Worm (Caenorhabditis elegans) whole organism, L4 larva: ENCODE data around the gene C16A3.6.

Source experiments
- F10B5.3 ChIP-seq: sonication (generic microtip); optimal IDR thresholded peaks from 2 replicates; lab custom pipeline; 2016; ENCODE audit warnings: mild to moderate bottlenecking, missing genetic modification characterization, missing compliant biosample characterization
- F44E2.7 ChIP-seq: fragments of 200-800 bp; sonication (Bioruptor generic); IDR thresholded peaks from 2 replicates; pipeline ENCODE4 v2.1.2; 2022; ENCODE audit warnings: missing genetic modification characterization, missing compliant biosample characterization
- F49E8.2 ChIP-seq: sonication (generic microtip); optimal IDR thresholded peaks from 2 replicates; lab custom pipeline; 2016; ENCODE audit warnings: missing compliant biosample characterization, mild to moderate bottlenecking, missing genetic modification characterization, borderline replicate concordance
- R02D3.7 ChIP-seq: fragments of 150-350 bp; sonication (generic microtip); optimal IDR thresholded peaks from 3 replicates; lab custom pipeline; 2014; ENCODE audit warnings: missing biosample characterization, missing genetic modification characterization
- T20F7.1 ChIP-seq: fragments of 200-800 bp; sonication (Bioruptor generic); optimal IDR thresholded peaks from 2 replicates; lab custom pipeline; 2018; ENCODE audit warnings: mild to moderate bottlenecking, missing genetic modification characterization, missing compliant biosample characterization
- Y105C5A.15 ChIP-seq: fragments of 200-800 bp; sonication (Bioruptor generic); IDR thresholded peaks from 2 replicates; pipeline ENCODE4 v1.3.6; 2022; ENCODE audit warnings: missing genetic modification characterization, missing compliant biosample characterization
- ZK337.2 ChIP-seq: fragments of 200-800 bp; sonication (Bioruptor generic); IDR thresholded peaks from 2 replicates; pipeline ENCODE4 v1.3.6; 2022; ENCODE audit warnings: missing genetic modification reagents, missing genetic modification characterization, missing compliant biosample characterization
- aha-1 ChIP-seq: fragments of 150-350 bp; peaks from one replicate; lab custom pipeline; 2014; ENCODE audit warnings: missing biosample characterization, missing genetic modification characterization
- arid-1 ChIP-seq: fragments of 200-800 bp; sonication (Bioruptor generic); conservative IDR thresholded peaks from 2 replicates; pipeline ENCODE4 v1.3.6; 2022; ENCODE audit warnings: missing genetic modification reagents, missing genetic modification characterization, missing compliant biosample characterization
- ceh-28 ChIP-seq: fragments of 150-350 bp; optimal IDR thresholded peaks from 2 replicates; lab custom pipeline; 2014; ENCODE audit warnings: missing biosample characterization, missing genetic modification reagents, missing genetic modification characterization
- ceh-62 ChIP-seq: sonication (generic microtip); optimal IDR thresholded peaks from 2 replicates; lab custom pipeline; 2017; ENCODE audit warnings: missing biosample characterization, missing genetic modification characterization
- ces-1 ChIP-seq: fragments of 150-350 bp; sonication (generic microtip); optimal IDR thresholded peaks from 4 replicates; lab custom pipeline; 2014; ENCODE audit warnings: missing biosample characterization, missing genetic modification reagents, missing genetic modification characterization
- daf-12 ChIP-seq: fragments of 150-350 bp; optimal IDR thresholded peaks from 2 replicates; lab custom pipeline; 2014; ENCODE audit warnings: missing biosample characterization, missing genetic modification reagents, missing genetic modification characterization
- daf-19 ChIP-seq: fragments of 200-800 bp; sonication (Bioruptor generic); conservative IDR thresholded peaks from 2 replicates; pipeline ENCODE4 v1.3.6; 2022; ENCODE audit warnings: missing genetic modification characterization, missing compliant biosample characterization
- daf-8 ChIP-seq: fragments of 200-800 bp; sonication (Bioruptor generic); IDR thresholded peaks from 2 replicates; pipeline ENCODE4 v1.3.6; 2022; ENCODE audit warnings: missing genetic modification characterization, missing compliant biosample characterization
- dpl-1 ChIP-seq: fragments of 150-350 bp; optimal IDR thresholded peaks from 2 replicates; lab custom pipeline; 2014; ENCODE audit warnings: missing biosample characterization, missing genetic modification reagents, missing genetic modification characterization
- duxl-1 ChIP-seq: sonication (generic microtip); optimal IDR thresholded peaks from 2 replicates; lab custom pipeline; 2016; ENCODE audit warnings: mild to moderate bottlenecking, missing genetic modification characterization, moderate library complexity, missing compliant biosample characterization; ENCODE audit not compliant: poor library complexity
- hif-1 ChIP-seq, 2 experiments: sonication (generic microtip); optimal IDR thresholded peaks; 2 replicates each; lab custom pipeline; 2016 to 2017; ENCODE audit warnings: missing compliant biosample characterization in 2 of 2, missing genetic modification characterization in 2 of 2, missing genetic modification reagents in 2 of 2, missing genotype in 2 of 2, mild to moderate bottlenecking in 1 of 2
- hmg-1.1 ChIP-seq: fragments of 200-800 bp; sonication (Bioruptor generic); IDR thresholded peaks from 2 replicates; pipeline ENCODE4 v1.3.6; 2022; ENCODE audit warnings: missing genetic modification reagents, missing genetic modification characterization, missing compliant biosample characterization
- lim-7 ChIP-seq: fragments of 200-800 bp; sonication (Bioruptor generic); IDR thresholded peaks from 2 replicates; pipeline ENCODE4 v1.3.6; 2022; ENCODE audit warnings: missing genetic modification characterization, missing compliant biosample characterization
- lin-13 ChIP-seq: fragments of 150-350 bp; optimal IDR thresholded peaks from 2 replicates; lab custom pipeline; 2014; ENCODE audit warnings: missing biosample characterization, missing genetic modification reagents, missing genetic modification characterization
- lin-29 ChIP-seq: fragments of 200-800 bp; sonication (Bioruptor generic); IDR thresholded peaks from 2 replicates; pipeline ENCODE4 v1.3.6; 2022; ENCODE audit warnings: missing genetic modification reagents, missing genetic modification characterization, missing compliant biosample characterization
- lir-3 ChIP-seq: sonication (generic microtip); optimal IDR thresholded peaks from 2 replicates; lab custom pipeline; 2016; ENCODE audit warnings: mild to moderate bottlenecking, missing genetic modification characterization, missing compliant biosample characterization
- madf-9 ChIP-seq: fragments of 200-800 bp; sonication (Bioruptor generic); conservative IDR thresholded peaks from 2 replicates; pipeline ENCODE4 v1.3.6; 2022; ENCODE audit warnings: missing genetic modification reagents, missing genetic modification characterization, missing compliant biosample characterization
- mdl-1 ChIP-seq, 2 experiments: fragments of 150-350 bp in 1 of 2; sonication (generic microtip) in 1 of 2; optimal IDR thresholded peaks; 2 replicates each; lab custom pipeline; 2014 to 2017; ENCODE audit warnings: missing biosample characterization in 2 of 2, missing genetic modification characterization in 2 of 2
- mes-2 ChIP-seq: sonication (generic microtip); optimal IDR thresholded peaks from 2 replicates; lab custom pipeline; 2016; ENCODE audit warnings: missing genotype, mild to moderate bottlenecking, missing genetic modification characterization, missing compliant biosample characterization; ENCODE audit not compliant: poor library complexity, severe bottlenecking
- mxl-2 ChIP-seq: fragments of 200-800 bp; sonication (Bioruptor generic); conservative IDR thresholded peaks from 2 replicates; pipeline ENCODE4 v1.3.6; 2022; ENCODE audit warnings: missing genetic modification reagents, missing genetic modification characterization, missing compliant biosample characterization
- mxl-3 ChIP-seq: fragments of 200-800 bp; sonication (Bioruptor generic); optimal IDR thresholded peaks from 2 replicates; lab custom pipeline; 2018; ENCODE audit warnings: mild to moderate bottlenecking, missing genetic modification characterization, missing compliant biosample characterization
- nhr-10 ChIP-seq: fragments of 150-350 bp; optimal IDR thresholded peaks from 2 replicates; lab custom pipeline; 2014; ENCODE audit warnings: missing biosample characterization, missing genetic modification characterization
- nhr-102 ChIP-seq: sonication (generic microtip); optimal IDR thresholded peaks from 2 replicates; lab custom pipeline; 2016; ENCODE audit warnings: mild to moderate bottlenecking, missing genetic modification characterization, moderate library complexity, missing compliant biosample characterization
- nhr-11 ChIP-seq: fragments of 150-350 bp; optimal IDR thresholded peaks from 2 replicates; lab custom pipeline; 2014; ENCODE audit warnings: missing biosample characterization, missing genetic modification characterization
- nhr-111 ChIP-seq: fragments of 200-800 bp; sonication (Bioruptor generic); optimal IDR thresholded peaks from 2 replicates; lab custom pipeline; 2018; ENCODE audit warnings: mild to moderate bottlenecking, missing genetic modification characterization, missing compliant biosample characterization
- nhr-237 ChIP-seq: sonication (generic microtip); optimal IDR thresholded peaks from 2 replicates; lab custom pipeline; 2017; ENCODE audit warnings: missing biosample characterization, missing genetic modification characterization
- nhr-25 ChIP-seq: sonication (generic microtip); optimal IDR thresholded peaks from 2 replicates; lab custom pipeline; 2017; ENCODE audit warnings: missing genetic modification characterization, mild to moderate bottlenecking, missing compliant biosample characterization, antibody characterized with exemption, moderate library complexity, borderline replicate concordance; ENCODE audit not compliant: insufficient read depth
- nhr-28 ChIP-seq: fragments of 150-350 bp; optimal IDR thresholded peaks from 2 replicates; lab custom pipeline; 2014; ENCODE audit warnings: missing biosample characterization, missing genetic modification characterization
- nhr-6 ChIP-seq: fragments of 150-350 bp; optimal IDR thresholded peaks from 2 replicates; lab custom pipeline; 2014; ENCODE audit warnings: missing biosample characterization, missing genetic modification characterization
- nhr-76 ChIP-seq: fragments of 150-350 bp; optimal IDR thresholded peaks from 2 replicates; lab custom pipeline; 2014; ENCODE audit warnings: missing biosample characterization, missing genetic modification characterization
- nhr-77 ChIP-seq: fragments of 150-350 bp; optimal IDR thresholded peaks from 2 replicates; lab custom pipeline; 2014; ENCODE audit warnings: missing biosample characterization, missing genetic modification characterization
- php-3 ChIP-seq: fragments of 200-800 bp; sonication (Bioruptor generic); IDR thresholded peaks from 2 replicates; pipeline ENCODE4 v1.3.6; 2022; ENCODE audit warnings: missing genetic modification reagents, missing genetic modification characterization, missing compliant biosample characterization
- set-16 ChIP-seq: fragments of 200-800 bp; sonication (Bioruptor generic); IDR thresholded peaks from 2 replicates; pipeline ENCODE4 v1.3.6; 2022; ENCODE audit warnings: missing genetic modification reagents, missing genetic modification characterization, missing compliant biosample characterization
- snpc-1.2 ChIP-seq: fragments of 200-800 bp; sonication (Bioruptor generic); IDR thresholded peaks from 2 replicates; pipeline ENCODE4 v1.3.6; 2022; ENCODE audit warnings: missing genetic modification reagents, missing genetic modification characterization, missing compliant biosample characterization
- snpc-4 ChIP-seq: fragments of 150-350 bp; optimal IDR thresholded peaks from 2 replicates; lab custom pipeline; 2014; ENCODE audit warnings: missing biosample characterization, missing genetic modification characterization
- spr-1 ChIP-seq: sonication (generic microtip); optimal IDR thresholded peaks from 2 replicates; lab custom pipeline; 2016; ENCODE audit warnings: mild to moderate bottlenecking, missing genetic modification characterization, missing compliant biosample characterization
- tag-97 ChIP-seq: fragments of 200-800 bp; sonication (Bioruptor generic); IDR thresholded peaks from 2 replicates; pipeline ENCODE4 v1.3.6; 2022; ENCODE audit warnings: missing genetic modification characterization, missing compliant biosample characterization
- unc-130 ChIP-seq: sonication (generic microtip); optimal IDR thresholded peaks from 2 replicates; lab custom pipeline; 2016; ENCODE audit warnings: missing genetic modification reagents, missing genetic modification characterization, missing compliant biosample characterization
- unc-39 ChIP-seq: sonication (generic microtip); optimal IDR thresholded peaks from 2 replicates; lab custom pipeline; 2017; ENCODE audit warnings: missing biosample characterization, missing genetic modification characterization
- vab-7 ChIP-seq: fragments of 200-800 bp; sonication (Bioruptor generic); IDR thresholded peaks from 2 replicates; pipeline ENCODE4 v1.3.6; 2022; ENCODE audit warnings: missing genetic modification reagents, missing genetic modification characterization, missing compliant biosample characterization
- zip-11 ChIP-seq: fragments of 200-800 bp; sonication (Bioruptor generic); IDR thresholded peaks from 2 replicates; pipeline ENCODE4 v1.3.6; 2022; ENCODE audit warnings: missing genetic modification characterization, missing compliant biosample characterization
- zip-2 ChIP-seq: fragments of 150-350 bp; optimal IDR thresholded peaks from 2 replicates; lab custom pipeline; 2014; ENCODE audit warnings: missing biosample characterization, missing genetic modification characterization
- ztf-11 ChIP-seq: fragments of 150-350 bp; optimal IDR thresholded peaks from 2 replicates; lab custom pipeline; 2014; ENCODE audit warnings: missing biosample characterization, missing genetic modification characterization
- ztf-7 ChIP-seq: fragments of 150-350 bp; optimal IDR thresholded peaks from 2 replicates; lab custom pipeline; 2014; ENCODE audit warnings: missing biosample characterization, missing genetic modification characterization

Gene C16A3.6

DNA sequence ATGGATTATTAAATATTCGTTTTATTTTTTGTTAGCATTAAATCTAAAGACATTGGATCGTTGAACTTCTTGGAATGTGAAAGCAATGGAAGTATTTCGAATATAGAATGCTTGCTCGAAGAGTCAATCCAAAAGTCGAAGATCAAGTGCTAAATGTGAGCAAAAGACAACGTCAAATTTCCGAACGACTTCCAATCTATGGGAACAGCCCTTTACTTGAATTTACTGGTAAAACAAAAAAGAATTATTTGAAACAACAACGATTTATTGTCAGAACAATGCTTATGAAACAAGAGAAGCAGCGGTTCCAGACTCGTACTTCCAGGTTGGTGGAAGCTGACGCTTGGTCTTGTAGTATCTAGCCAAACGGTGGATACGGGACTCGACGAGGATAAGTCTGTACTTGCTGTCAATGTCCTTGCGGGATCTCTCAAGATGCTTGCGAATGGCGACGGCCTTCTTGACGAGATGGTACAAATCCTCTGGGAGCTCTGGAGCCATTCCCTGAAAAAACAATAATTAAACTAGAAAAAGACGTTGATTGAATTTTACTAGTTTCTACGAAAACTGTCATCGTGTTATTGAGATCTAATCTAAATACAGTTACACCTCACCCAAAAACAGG lies 5.0 kb upstream of the C16A3.6 start (continued):
- TF ChIP-seq nhr-6 (tag; lab: Kevin White, UChicago), result no peak
- peak; percentile 46; the same call in 1 of the 2 replicates for TF ChIP-seq php-3
- no peak for TF ChIP-seq lin-13 (GFP tag; lab: Kevin White, UChicago)
- TF ChIP-seq lim-7 (GFP tag; lab: Robert Waterston, UW), result peak; percentile 3; the same call in 1 of the 2 replicates
- TF ChIP-seq F49E8.2, result peak; percentile 94
- no peak for TF ChIP-seq nhr-10 (tag; lab: Kevin White, UChicago)
- no peak for TF ChIP-seq nhr-102 (tag; lab: Kevin White, UChicago)
- TF ChIP-seq lir-3 (tag; lab: Kevin White, UChicago), result no peak
- TF ChIP-seq spr-1 (tag; lab: Kevin White, UChicago), result peak; percentile 13
- no peak for TF ChIP-seq ztf-7 (tag; lab: Kevin White, UChicago)
- TF ChIP-seq daf-19, result no peak
- TF ChIP-seq set-16, result no peak
- peak; percentile 67 for TF ChIP-seq duxl-1 (tag; lab: Kevin White, UChicago)
- TF ChIP-seq lin-29 (GFP tag; lab: Robert Waterston, UW), result no peak
- TF ChIP-seq hmg-1.1 (GFP tag; lab: Robert Waterston, UW), result no peak
- no peak for TF ChIP-seq T20F7.1 (GFP tag; lab: Kevin White, UChicago)
- TF ChIP-seq nhr-77 (tag; lab: Kevin White, UChicago), result no peak
- TF ChIP-seq nhr-25 (tag; lab: Kevin White, UChicago), result no peak
- no peak for TF ChIP-seq nhr-76 (tag; lab: Kevin White, UChicago)
- peak; percentile 36 for TF ChIP-seq snpc-1.2 (GFP tag; lab: Robert Waterston, UW)
- no peak for TF ChIP-seq hif-1 (tag; optimal IDR thresholded peaks at IDR 0.05; lab: Kevin White, UChicago)
- no peak for TF ChIP-seq mdl-1 (tag; optimal IDR thresholded peaks at IDR 0.05; lab: Kevin White, UChicago)
- peak; percentile 44; the same call in 1 of the 2 replicates for TF ChIP-seq arid-1 (GFP tag; lab: Robert Waterston, UW)
- no peak for TF ChIP-seq unc-39 (tag; lab: Kevin White, UChicago)
- TF ChIP-seq mxl-2, result no peak
- TF ChIP-seq ceh-62 (tag; lab: Kevin White, UChicago), result no peak
- no peak for TF ChIP-seq zip-11 (GFP tag; lab: Robert Waterston, UW)
- TF ChIP-seq zip-2 (tag; lab: Kevin White, UChicago), result no peak
- no peak for TF ChIP-seq ceh-28 (tag; lab: Kevin White, UChicago)
- peak; percentile 5 for TF ChIP-seq aha-1 (tag; lab: Kevin White, UChicago)
- no peak for TF ChIP-seq snpc-4
- no peak for TF ChIP-seq R02D3.7 (tag; lab: Kevin White, UChicago)
- no peak for TF ChIP-seq ZK337.2 (GFP tag; lab: Robert Waterston, UW)
- 0 out of 2 replicates have a peak, but pooled peaks have one; percentile 12 for TF ChIP-seq vab-7 (GFP tag; lab: Robert Waterston, UW)
- TF ChIP-seq Y105C5A.15 (GFP tag; lab: Robert Waterston, UW), result peak; percentile 61; the same call in 1 of the 2 replicates
- TF ChIP-seq daf-12 (tag; lab: Kevin White, UChicago), result no peak
- no peak for TF ChIP-seq dpl-1 (GFP tag; lab: Kevin White, UChicago)
- TF ChIP-seq nhr-28 (tag; lab: Kevin White, UChicago), result no peak
- no peak for TF ChIP-seq F44E2.7 (GFP tag; lab: Robert Waterston, UW)
- TF ChIP-seq mxl-3, result no peak
- no peak for TF ChIP-seq nhr-237 (tag; lab: Kevin White, UChicago)
- TF ChIP-seq mes-2 (tag; lab: Kevin White, UChicago), result peak; percentile 28
- TF ChIP-seq nhr-111 (GFP tag; lab: Kevin White, UChicago), result peak; percentile 7
- TF ChIP-seq F10B5.3 (tag; lab: Kevin White, UChicago), result no peak
- no peak for TF ChIP-seq nhr-11 (tag; lab: Kevin White, UChicago)
- TF ChIP-seq daf-8 (GFP tag; lab: Robert Waterston, UW), result no peak
- TF ChIP-seq tag-97 (GFP tag; lab: Robert Waterston, UW), result no peak
- no peak for TF ChIP-seq ztf-11 (tag; lab: Kevin White, UChicago)
- peak; percentile 61 for TF ChIP-seq unc-130 (GFP tag; lab: Kevin White, UChicago)
- TF ChIP-seq ces-1, result no peak
- no peak for TF ChIP-seq madf-9 (GFP tag; lab: Robert Waterston, UW)
